Worm (Caenorhabditis elegans) whole organism, L1 larva: ENCODE data around the gene Y111B2A.12.

Experiments used
- C16A3.4 ChIP-seq: fragments of 150-350 bp; optimal IDR thresholded peaks from 2 replicates; lab custom pipeline; 2014; ENCODE audit warnings: missing biosample characterization, missing genetic modification characterization
- F16B12.6 ChIP-seq: fragments of 150-350 bp; optimal IDR thresholded peaks from 2 replicates; lab custom pipeline; 2014; ENCODE audit warnings: missing biosample characterization, missing genetic modification characterization
- aha-1 ChIP-seq: fragments of 150-350 bp; optimal IDR thresholded peaks from 2 replicates; lab custom pipeline; 2014; ENCODE audit warnings: missing biosample characterization, missing genetic modification characterization
- alr-1 ChIP-seq: fragments of 200-800 bp; sonication (Bioruptor generic); optimal IDR thresholded peaks from 2 replicates; lab custom pipeline; 2018; ENCODE audit warnings: borderline replicate concordance, mild to moderate bottlenecking, missing genetic modification characterization, missing compliant biosample characterization
- blmp-1 ChIP-seq: fragments of 150-350 bp; optimal IDR thresholded peaks from 2 replicates; lab custom pipeline; 2014; ENCODE audit warnings: missing biosample characterization, missing genetic modification characterization
- ceh-63 ChIP-seq: fragments of 200-800 bp; sonication (Bioruptor generic); optimal IDR thresholded peaks from 2 replicates; lab custom pipeline; 2018; ENCODE audit warnings: mild to moderate bottlenecking, missing genetic modification characterization, missing compliant biosample characterization
- ceh-82 ChIP-seq, 3 experiments: fragments of 150-350 bp in 1 of 3; sonication (generic microtip) in 2 of 3; optimal IDR thresholded peaks; 2 replicates each; lab custom pipeline; 2014 to 2017; ENCODE audit warnings: missing biosample characterization in 3 of 3, missing genetic modification characterization in 3 of 3
- ceh-90 ChIP-seq: sonication (generic microtip); optimal IDR thresholded peaks from 2 replicates; lab custom pipeline; 2016; ENCODE audit warnings: missing genetic modification characterization, missing compliant biosample characterization
- ces-1 ChIP-seq: fragments of 150-350 bp; optimal IDR thresholded peaks from 2 replicates; lab custom pipeline; 2014; ENCODE audit warnings: missing biosample characterization, missing genetic modification reagents, missing genetic modification characterization
- dpl-1 ChIP-seq, 3 experiments: fragments of 150-350 bp in 2 of 3; sonication (generic microtip) in 1 of 3; optimal IDR thresholded peaks; 2 replicates each; lab custom pipeline; 2014 to 2017; ENCODE audit warnings: missing biosample characterization in 3 of 3, missing genetic modification characterization in 3 of 3, missing genetic modification reagents in 3 of 3
- efl-1 ChIP-seq, 4 experiments: fragments of 150-350 bp; optimal IDR thresholded peaks in 3 of 4; peaks in 1 of 4; 1 replicate in 1 of 4; 2 replicates in 3 of 4; lab custom pipeline; 2014; ENCODE audit warnings: missing biosample characterization in 2 of 4, missing genetic modification characterization in 2 of 4, missing genetic modification reagents in 2 of 4
- egl-13 ChIP-seq: sonication (generic microtip); optimal IDR thresholded peaks from 2 replicates; lab custom pipeline; 2016; ENCODE audit warnings: missing genotype, missing genetic modification reagents, missing genetic modification characterization, missing compliant biosample characterization
- egl-27 ChIP-seq, 2 experiments: fragments of 150-350 bp in 1 of 2; sonication (generic microtip); optimal IDR thresholded peaks; 3 replicates each; lab custom pipeline; 2017 to 2018; ENCODE audit warnings: missing biosample characterization in 2 of 2, missing genetic modification characterization in 2 of 2, missing genetic modification reagents in 2 of 2
- elt-2 ChIP-seq: sonication (generic microtip); optimal IDR thresholded peaks from 2 replicates; lab custom pipeline; 2016; ENCODE audit warnings: missing genetic modification characterization, mild to moderate bottlenecking, inconsistent platforms, missing compliant biosample characterization, missing genetic modification reagents
- elt-3 ChIP-seq, 6 experiments: fragments of 150-350 bp in 1 of 6; sonication (generic microtip); optimal IDR thresholded peaks; 2 replicates each; lab custom pipeline; 2017 to 2018; ENCODE audit warnings: missing biosample characterization in 6 of 6, missing genetic modification characterization in 6 of 6, inconsistent platforms in 1 of 6
- ets-5 ChIP-seq: fragments of 200-800 bp; sonication (Bioruptor generic); IDR thresholded peaks from 2 replicates; pipeline ENCODE4 v1.3.6; 2022; ENCODE audit warnings: missing genetic modification characterization, missing compliant biosample characterization
- fkh-10 ChIP-seq: sonication (generic microtip); optimal IDR thresholded peaks from 2 replicates; lab custom pipeline; 2017; ENCODE audit warnings: missing biosample characterization, missing genetic modification reagents, missing genetic modification characterization
- fkh-8 ChIP-seq: sonication (generic microtip); optimal IDR thresholded peaks from 2 replicates; lab custom pipeline; 2016; ENCODE audit warnings: mild to moderate bottlenecking, missing genetic modification characterization, missing compliant biosample characterization
- hlh-4 ChIP-seq: sonication (generic microtip); optimal IDR thresholded peaks from 2 replicates; lab custom pipeline; 2016; ENCODE audit warnings: mild to moderate bottlenecking, missing genetic modification characterization, missing compliant biosample characterization
- hpl-2 ChIP-seq: fragments of 150-350 bp; optimal IDR thresholded peaks from 2 replicates; lab custom pipeline; 2014; ENCODE audit warnings: missing biosample characterization, missing genetic modification reagents, missing genetic modification characterization
- irx-1 ChIP-seq: sonication (generic microtip); optimal IDR thresholded peaks from 2 replicates; lab custom pipeline; 2016; ENCODE audit warnings: missing genetic modification characterization, missing compliant biosample characterization
- jun-1 ChIP-seq: fragments of 150-350 bp; optimal IDR thresholded peaks from 2 replicates; lab custom pipeline; 2014; ENCODE audit warnings: missing biosample characterization, missing genetic modification reagents, missing genetic modification characterization
- lin-13 ChIP-seq: fragments of 150-350 bp; optimal IDR thresholded peaks from 2 replicates; lab custom pipeline; 2014; ENCODE audit warnings: missing biosample characterization, missing genetic modification reagents, missing genetic modification characterization
- lin-14 ChIP-seq: fragments of 200-800 bp; sonication (Bioruptor generic); optimal IDR thresholded peaks from 2 replicates; lab custom pipeline; 2018; ENCODE audit warnings: mild to moderate bottlenecking, missing genetic modification characterization, moderate library complexity, missing compliant biosample characterization
- lin-15B ChIP-seq: fragments of 150-350 bp; sonication (generic microtip); optimal IDR thresholded peaks from 3 replicates; lab custom pipeline; 2014; ENCODE audit warnings: missing biosample characterization, missing genetic modification characterization
- lin-35 ChIP-seq, 2 experiments: fragments of 150-350 bp; optimal IDR thresholded peaks; 2 replicates each; lab custom pipeline; 2014; ENCODE audit warnings: missing biosample characterization in 2 of 2, missing genetic modification characterization in 2 of 2, missing genetic modification reagents in 2 of 2
- lin-39 ChIP-seq: fragments of 150-350 bp; optimal IDR thresholded peaks from 2 replicates; lab custom pipeline; 2014; ENCODE audit warnings: missing biosample characterization, missing genetic modification reagents, missing genetic modification characterization
- lsy-2 ChIP-seq, 2 experiments: fragments of 150-350 bp; optimal IDR thresholded peaks; 2 replicates each; lab custom pipeline; 2014; ENCODE audit warnings: missing biosample characterization in 2 of 2, missing genetic modification characterization in 2 of 2
- mef-2 ChIP-seq: fragments of 150-350 bp; optimal IDR thresholded peaks from 2 replicates; lab custom pipeline; 2014; ENCODE audit warnings: missing biosample characterization, missing genetic modification characterization
- mep-1 ChIP-seq: fragments of 150-350 bp; optimal IDR thresholded peaks from 2 replicates; lab custom pipeline; 2014; ENCODE audit warnings: missing biosample characterization, missing genetic modification characterization
- nhr-19 ChIP-seq: fragments of 200-800 bp; sonication (Bioruptor generic); conservative IDR thresholded peaks from 2 replicates; pipeline ENCODE4 v1.3.6; 2022; ENCODE audit warnings: missing genetic modification characterization, missing compliant biosample characterization
- nhr-47 ChIP-seq: sonication (generic microtip); optimal IDR thresholded peaks from 2 replicates; lab custom pipeline; 2016; ENCODE audit warnings: mild to moderate bottlenecking, missing genetic modification characterization, moderate library complexity, missing compliant biosample characterization
- nhr-71 ChIP-seq: sonication (generic microtip); optimal IDR thresholded peaks from 2 replicates; lab custom pipeline; 2016; ENCODE audit warnings: mild to moderate bottlenecking, missing genetic modification characterization, moderate library complexity, missing compliant biosample characterization
- nhr-76 ChIP-seq: sonication (generic microtip); optimal IDR thresholded peaks from 2 replicates; lab custom pipeline; 2017; ENCODE audit warnings: missing biosample characterization, missing genetic modification characterization
- nhr-85 ChIP-seq: sonication (generic microtip); peaks from one replicate; lab custom pipeline; 2016; ENCODE audit warnings: missing genetic modification characterization, inconsistent platforms, missing compliant biosample characterization
- pag-3 ChIP-seq: sonication (generic microtip); optimal IDR thresholded peaks from 2 replicates; lab custom pipeline; 2017; ENCODE audit warnings: missing genetic modification characterization, mild to moderate bottlenecking, missing compliant biosample characterization, antibody characterized with exemption, borderline replicate concordance; ENCODE audit not compliant: insufficient read depth
- pqm-1 ChIP-seq: sonication (generic microtip); optimal IDR thresholded peaks from 3 replicates; lab custom pipeline; 2017; ENCODE audit warnings: missing biosample characterization, missing genetic modification characterization
- rnt-1 ChIP-seq: sonication (generic microtip); optimal IDR thresholded peaks from 2 replicates; lab custom pipeline; 2016; ENCODE audit warnings: mild to moderate bottlenecking, missing genetic modification characterization, moderate library complexity, missing compliant biosample characterization
- skn-1 ChIP-seq: fragments of 150-350 bp; optimal IDR thresholded peaks from 2 replicates; lab custom pipeline; 2014; ENCODE audit warnings: missing biosample characterization, missing genetic modification characterization
- sox-4 ChIP-seq: sonication (generic microtip); optimal IDR thresholded peaks from 2 replicates; lab custom pipeline; 2016; ENCODE audit warnings: missing genetic modification characterization, missing compliant biosample characterization
- sup-37 ChIP-seq: fragments of 200-800 bp; sonication (Bioruptor generic); optimal IDR thresholded peaks from 2 replicates; lab custom pipeline; 2018; ENCODE audit warnings: mild to moderate bottlenecking, missing genetic modification characterization, missing compliant biosample characterization
- tbx-2 ChIP-seq: sonication (generic microtip); optimal IDR thresholded peaks from 2 replicates; lab custom pipeline; 2016; ENCODE audit warnings: missing genetic modification characterization, missing compliant biosample characterization
- unc-130 ChIP-seq: fragments of 150-350 bp; optimal IDR thresholded peaks from 2 replicates; lab custom pipeline; 2017; ENCODE audit warnings: missing biosample characterization, missing genetic modification characterization, inconsistent platforms
- unc-86 ChIP-seq: sonication (generic microtip); optimal IDR thresholded peaks from 2 replicates; lab custom pipeline; 2016; ENCODE audit warnings: missing genetic modification characterization, missing compliant biosample characterization
- unc-98 ChIP-seq: fragments of 200-800 bp; sonication (Bioruptor generic); IDR thresholded peaks from 2 replicates; pipeline ENCODE4 v1.3.6; 2022; ENCODE audit warnings: missing genetic modification characterization, missing compliant biosample characterization
- vab-15 ChIP-seq: sonication (generic microtip); optimal IDR thresholded peaks from 2 replicates; lab custom pipeline; 2017; ENCODE audit warnings: missing genotype, mild to moderate bottlenecking, missing genetic modification characterization, missing compliant biosample characterization
- xbp-1 ChIP-seq: sonication (generic microtip); optimal IDR thresholded peaks from 2 replicates; lab custom pipeline; 2016; ENCODE audit warnings: missing genetic modification characterization, missing compliant biosample characterization
- zag-1 ChIP-seq: fragments of 150-350 bp; optimal IDR thresholded peaks from 2 replicates; lab custom pipeline; 2014; ENCODE audit warnings: missing biosample characterization, missing genetic modification characterization
- ztf-4 ChIP-seq: fragments of 150-350 bp; optimal IDR thresholded peaks from 2 replicates; lab custom pipeline; 2014; ENCODE audit warnings: missing biosample characterization, missing genetic modification characterization

The Y111B2A.12 gene

ce11 chrIII:12615859-12616439 is 6.9 kb downstream of the Y111B2A.12 start (continued):
- no peak for TF ChIP-seq lin-15B (tag; lab: Kevin White, UChicago)
- peak; percentile 36 for TF ChIP-seq unc-86 (tag; lab: Kevin White, UChicago)
- TF ChIP-seq egl-13 (tag; lab: Kevin White, UChicago) = peak; percentile 75
- TF ChIP-seq nhr-76 (tag; lab: Kevin White, UChicago) = no peak

- TF ChIP-seq ceh-82 (tag; optimal IDR thresholded peaks at IDR 0.05; lab: Kevin White, UChicago) (peak in 1 of 3 experiments; percentile 25), ceh-63 (GFP tag; lab: Kevin White, UChicago) (no peak), unc-130 (tag; lab: Kevin White, UChicago) (peak; percentile 33), C16A3.4 (tag; lab: Kevin White, UChicago) (peak; percentile 44), nhr-85 (tag; lab: Kevin White, UChicago) (peak; percentile 96), ztf-4 (tag; lab: Kevin White, UChicago) (peak; percentile 63), lin-39 (no peak), efl-1 (optimal IDR thresholded peaks at IDR 0.05; lab: Kevin White, UChicago) (peak; percentile 47 to 55), efl-1 (GFP tag; optimal IDR thresholded peaks at IDR 0.05 in 1 of 2; lab: Kevin White, UChicago) (peak in 1 of 2 experiments; percentile 96), rnt-1 (tag; lab: Kevin White, UChicago) (peak; percentile 31), mef-2 (tag; lab: Kevin White, UChicago) (no peak), lsy-2 (tag; optimal IDR thresholded peaks at IDR 0.05; lab: Kevin White, UChicago) (peak; percentile 58 to 83), ces-1 (GFP tag; lab: Kevin White, UChicago) (no peak), hpl-2 (peak; percentile 8), pqm-1 (tag; lab: Kevin White, UChicago) (peak; percentile 26), skn-1 (peak; percentile 63), sup-37 (GFP tag; lab: Kevin White, UChicago) (no peak), irx-1 (tag; lab: Kevin White, UChicago) (peak; percentile 36), F16B12.6 (no peak), lin-14 (GFP tag; lab: Kevin White, UChicago) (peak; percentile 87), hlh-4 (tag; lab: Kevin White, UChicago) (no peak), zag-1 (no peak), blmp-1 (peak; percentile 87), elt-2 (tag; lab: Kevin White, UChicago) (peak; percentile 68), unc-86 (tag; lab: Kevin White, UChicago) (peak; percentile 55), tbx-2 (tag; lab: Kevin White, UChicago) (peak; percentile 57), jun-1 (tag; lab: Kevin White, UChicago) (peak; percentile 58), elt-3 (tag; optimal IDR thresholded peaks at IDR 0.05; lab: Kevin White, UChicago) (peak in 4 of 6 experiments; percentile 54 to 90 (median 72)), lin-13 (peak; percentile 69), sox-4 (tag; lab: Kevin White, UChicago) (no peak), fkh-8 (tag; lab: Kevin White, UChicago) (peak; percentile 80), aha-1 (no peak), unc-98 (GFP tag; lab: Robert Waterston, UW) (no peak), mep-1 (tag; lab: Kevin White, UChicago) (peak; percentile 82), nhr-19 (GFP tag; lab: Robert Waterston, UW) (peak; percentile 74), alr-1 (tag; lab: Kevin White, UChicago) (no peak), xbp-1 (tag; lab: Kevin White, UChicago) (peak; percentile 36), vab-15 (peak; percentile 85), nhr-71 (peak; percentile 89), ceh-90 (tag; lab: Kevin White, UChicago) (no peak), dpl-1 (GFP tag; optimal IDR thresholded peaks at IDR 0.05; lab: Kevin White, UChicago) (peak; percentile 40 to 70 (median 67)), egl-27 (tag; optimal IDR thresholded peaks at IDR 0.05; lab: Kevin White, UChicago) (peak in 1 of 2 experiments; percentile 44), pag-3 (tag; lab: Kevin White, UChicago) (no peak), nhr-47 (peak; percentile 72), fkh-10 (GFP tag; lab: Kevin White, UChicago) (no peak), ets-5 (no peak), lin-35 (GFP tag; optimal IDR thresholded peaks at IDR 0.05; lab: Kevin White, UChicago) (peak; percentile 43 to 89)
Measured at ce11 chrIII:12616990-12617393, 7.9 kb downstream of the Y111B2A.12 start.
